Fruit fly (Drosophila melanogaster) whole organism, embryonic: ENCODE results near the gene CG8516.

Source experiments
- Bgb ChIP-seq: fragments of 200-800 bp; sonication (Bioruptor generic); IDR thresholded peaks from 2 replicates; pipeline ENCODE4 v1.3.6; 2022; ENCODE audit warnings: missing biosample characterization, missing genetic modification characterization; ENCODE audit not compliant: partially characterized antibody
- CG10431 ChIP-seq: fragments of 200-800 bp; sonication (Bioruptor generic); optimal IDR thresholded peaks from 3 replicates; lab custom pipeline; 2018; ENCODE audit warnings: missing biosample characterization, mild to moderate bottlenecking, missing genetic modification characterization
- CG10654 ChIP-seq: fragments of 200-800 bp; sonication (Bioruptor generic); optimal IDR thresholded peaks from 2 replicates; lab custom pipeline; 2016; ENCODE audit warnings: missing biosample characterization, missing genetic modification characterization
- CG10979 ChIP-seq: fragments of 200-800 bp; sonication (Bioruptor generic); optimal IDR thresholded peaks from 2 replicates; lab custom pipeline; 2018; ENCODE audit warnings: missing biosample characterization, mild to moderate bottlenecking, missing genetic modification characterization, moderate library complexity
- CG11085 ChIP-seq: fragments of 200-800 bp; sonication (Bioruptor generic); IDR thresholded peaks from 2 replicates; pipeline ENCODE4 v1.3.6; 2022; ENCODE audit warnings: missing biosample characterization, missing genetic modification characterization
- CG14710 ChIP-seq: fragments of 200-800 bp; sonication (Bioruptor generic); optimal IDR thresholded peaks from 3 replicates; lab custom pipeline; 2019; ENCODE audit warnings: missing biosample characterization, mild to moderate bottlenecking, missing genetic modification characterization, moderate library complexity
- CG15601 ChIP-seq: fragments of 200-800 bp; sonication (Bioruptor generic); optimal IDR thresholded peaks from 3 replicates; lab custom pipeline; 2019; ENCODE audit warnings: missing biosample characterization, mild to moderate bottlenecking, missing genetic modification characterization, moderate library complexity
- CG1602 ChIP-seq: fragments of 200-800 bp; sonication (Bioruptor generic); optimal IDR thresholded peaks from 3 replicates; lab custom pipeline; 2016; ENCODE audit warnings: missing biosample characterization, missing genetic modification characterization
- CG17361 ChIP-seq: fragments of 200-800 bp; sonication (Bioruptor generic); IDR thresholded peaks from 3 replicates; pipeline ENCODE4 v1.3.6; 2022; ENCODE audit warnings: missing biosample characterization, missing genetic modification characterization
- CG18011 ChIP-seq: fragments of 200-800 bp; sonication (Bioruptor generic); optimal IDR thresholded peaks from 2 replicates; lab custom pipeline; 2017; ENCODE audit warnings: missing biosample characterization, missing genetic modification characterization, mild to moderate bottlenecking, moderate library complexity, missing genotype
- CG2202 ChIP-seq: fragments of 200-800 bp; sonication (Bioruptor generic); optimal IDR thresholded peaks from 2 replicates; lab custom pipeline; 2018; ENCODE audit warnings: missing biosample characterization, mild to moderate bottlenecking, missing genetic modification characterization
- CG30020 ChIP-seq: fragments of 200-800 bp; optimal IDR thresholded peaks from 2 replicates; lab custom pipeline; 2019; ENCODE audit warnings: missing biosample characterization, mild to moderate bottlenecking, missing genetic modification characterization, moderate library complexity
- CG32767 ChIP-seq: fragments of 200-800 bp; sonication (Bioruptor generic); IDR thresholded peaks from 2 replicates; pipeline ENCODE4 v1.3.6; 2022; ENCODE audit warnings: missing biosample characterization, missing genetic modification characterization
- CG34422 ChIP-seq: fragments of 200-800 bp; sonication (Bioruptor generic); IDR thresholded peaks from 3 replicates; pipeline ENCODE4 v1.3.6; 2022; ENCODE audit warnings: missing biosample characterization, missing genetic modification characterization
- CG6175 ChIP-seq: fragments of 200-800 bp; sonication (Bioruptor generic); IDR thresholded peaks from 3 replicates; pipeline ENCODE4 v1.3.6; 2022; ENCODE audit warnings: missing biosample characterization, missing genetic modification characterization
- CG6254 ChIP-seq: fragments of 200-800 bp; sonication (Bioruptor generic); optimal IDR thresholded peaks from 3 replicates; lab custom pipeline; 2017; ENCODE audit warnings: mild to moderate bottlenecking, missing biosample characterization, missing genetic modification reagents, missing genetic modification characterization
- CG7357 ChIP-seq: fragments of 200-800 bp; sonication (Bioruptor generic); IDR thresholded peaks from 3 replicates; pipeline ENCODE4 v1.3.6; 2022; ENCODE audit warnings: missing biosample characterization, missing genetic modification characterization
- CG7556 ChIP-seq: fragments of 200-800 bp; sonication (Bioruptor generic); optimal IDR thresholded peaks from 2 replicates; lab custom pipeline; 2017; ENCODE audit warnings: missing biosample characterization, mild to moderate bottlenecking, missing genetic modification characterization
- CHES-1-like ChIP-seq: fragments of 200-800 bp; sonication (Bioruptor generic); optimal IDR thresholded peaks from 2 replicates; lab custom pipeline; 2016; ENCODE audit warnings: missing biosample characterization, missing genetic modification characterization
- Dek ChIP-seq: fragments of 200-800 bp; sonication (Bioruptor generic); optimal IDR thresholded peaks from 3 replicates; lab custom pipeline; 2019; ENCODE audit warnings: missing biosample characterization, mild to moderate bottlenecking, missing genetic modification characterization, moderate library complexity
- Dfd ChIP-seq, 2 experiments: fragments of >200 bp; optimal IDR thresholded peaks; 2 replicates each; lab custom pipeline; 2017; ENCODE audit warnings: missing biosample characterization in 2 of 2, missing genetic modification characterization in 2 of 2
- Ets65A ChIP-seq: fragments of 200-800 bp; sonication (Bioruptor generic); peaks from one replicate; lab custom pipeline; 2016; ENCODE audit warnings: missing biosample characterization, missing genetic modification characterization
- HHEX ChIP-seq: fragments of 200-800 bp; sonication (Bioruptor generic); optimal IDR thresholded peaks from 3 replicates; lab custom pipeline; 2017; ENCODE audit warnings: missing biosample characterization, mild to moderate bottlenecking, missing genetic modification characterization, missing genetic modification reagents
- HmgD ChIP-seq: fragments of 200-800 bp; sonication (Bioruptor generic); optimal IDR thresholded peaks from 3 replicates; lab custom pipeline; 2016; ENCODE audit warnings: missing biosample characterization, missing genetic modification characterization
- Hr39 ChIP-seq: fragments of >200 bp; optimal IDR thresholded peaks from 2 replicates; lab custom pipeline; 2017
- NC2β ChIP-seq: fragments of 200-800 bp; sonication (Bioruptor generic); optimal IDR thresholded peaks from 2 replicates; lab custom pipeline; 2016; ENCODE audit warnings: missing biosample characterization, missing genetic modification characterization
- PHDP ChIP-seq: fragments of 200-800 bp; sonication (Bioruptor generic); optimal IDR thresholded peaks from 3 replicates; lab custom pipeline; 2018; ENCODE audit warnings: missing biosample characterization, mild to moderate bottlenecking, missing genetic modification characterization, moderate library complexity
- Pdp1 ChIP-seq, 2 experiments: fragments of 200-800 bp; sonication (Bioruptor generic); optimal IDR thresholded peaks; 3 replicates each; lab custom pipeline; 2016; ENCODE audit warnings: missing biosample characterization in 2 of 2, missing genetic modification characterization in 2 of 2, mild to moderate bottlenecking in 1 of 2, moderate library complexity in 1 of 2
- Stat92E ChIP-seq, 3 experiments: fragments of >200 bp in 2 of 3; fragments of 200-800 bp in 1 of 3; sonication (Bioruptor generic) in 1 of 3; optimal IDR thresholded peaks; 2 replicates each; lab custom pipeline; 2017 to 2019; ENCODE audit warnings: missing biosample characterization in 3 of 3, missing genetic modification characterization in 3 of 3, mild to moderate bottlenecking in 1 of 3, moderate library complexity in 1 of 3
- Vsx1 ChIP-seq: fragments of 200-800 bp; sonication (Bioruptor generic); optimal IDR thresholded peaks from 2 replicates; lab custom pipeline; 2017; ENCODE audit warnings: missing biosample characterization, mild to moderate bottlenecking, missing genetic modification characterization, missing genetic modification reagents
- YL-1 ChIP-seq: fragments of 200-800 bp; sonication (Bioruptor generic); optimal IDR thresholded peaks from 3 replicates; lab custom pipeline; 2017; ENCODE audit warnings: missing biosample characterization, mild to moderate bottlenecking, missing genetic modification characterization
- al ChIP-seq: fragments of 200-800 bp; sonication (Bioruptor generic); IDR thresholded peaks from 2 replicates; pipeline ENCODE4 v1.3.6; 2022; ENCODE audit warnings: missing biosample characterization, missing genetic modification characterization
- cad ChIP-seq: fragments of >200 bp; optimal IDR thresholded peaks from 2 replicates; lab custom pipeline; 2017; ENCODE audit warnings: missing biosample characterization, missing genetic modification characterization
- cg ChIP-seq: fragments of 200-800 bp; sonication (Bioruptor generic); optimal IDR thresholded peaks from 3 replicates; lab custom pipeline; 2019; ENCODE audit warnings: missing biosample characterization, mild to moderate bottlenecking, missing genetic modification characterization, moderate library complexity
- chinmo ChIP-seq: fragments of 200-800 bp; sonication (Bioruptor generic); IDR thresholded peaks from 4 replicates; pipeline ENCODE4 v1.3.6; 2022; ENCODE audit warnings: missing biosample characterization, missing genetic modification characterization; ENCODE audit not compliant: partially characterized antibody
- emc ChIP-seq: fragments of 200-800 bp; sonication (Bioruptor generic); optimal IDR thresholded peaks from 2 replicates; lab custom pipeline; 2016; ENCODE audit warnings: missing biosample characterization, missing genetic modification characterization
- exex ChIP-seq: fragments of 200-800 bp; sonication (Bioruptor generic); optimal IDR thresholded peaks from 4 replicates; lab custom pipeline; 2018; ENCODE audit warnings: missing biosample characterization, mild to moderate bottlenecking, missing genetic modification characterization, moderate library complexity
- phol ChIP-seq: fragments of 200-800 bp; sonication (Bioruptor generic); optimal IDR thresholded peaks from 3 replicates; lab custom pipeline; 2018; ENCODE audit warnings: missing biosample characterization, mild to moderate bottlenecking, missing genetic modification characterization, moderate library complexity
- run ChIP-seq: fragments of 200-800 bp; sonication (Bioruptor generic); optimal IDR thresholded peaks from 3 replicates; lab custom pipeline; 2018; ENCODE audit warnings: missing biosample characterization, mild to moderate bottlenecking, missing genetic modification characterization
- sc ChIP-seq, 3 experiments: fragments of >200 bp in 2 of 3; fragments of 200-800 bp in 1 of 3; sonication (Bioruptor generic) in 1 of 3; optimal IDR thresholded peaks; 2 replicates in 2 of 3; 3 replicates in 1 of 3; lab custom pipeline; 2017; ENCODE audit warnings: mild to moderate bottlenecking in 1 of 3, missing biosample characterization in 1 of 3, missing genetic modification characterization in 1 of 3, missing genetic modification reagents in 1 of 3
- sd ChIP-seq: fragments of 200-800 bp; sonication (Bioruptor generic); optimal IDR thresholded peaks from 3 replicates; lab custom pipeline; 2018; ENCODE audit warnings: missing biosample characterization, mild to moderate bottlenecking, missing genetic modification characterization, moderate library complexity
- slbo ChIP-seq: fragments of 200-800 bp; sonication (Bioruptor generic); IDR thresholded peaks from 2 replicates; pipeline ENCODE4 v1.3.6; 2022; ENCODE audit warnings: missing biosample characterization, missing genetic modification characterization
- so ChIP-seq: fragments of 200-800 bp; sonication (Bioruptor generic); IDR thresholded peaks from 3 replicates; pipeline ENCODE4 v1.3.6; 2022; ENCODE audit warnings: missing biosample characterization, missing genetic modification characterization
- vfl ChIP-seq: fragments of 200-800 bp; sonication (Bioruptor generic); optimal IDR thresholded peaks from 2 replicates; lab custom pipeline; 2016; ENCODE audit warnings: missing biosample characterization, missing genetic modification characterization
- wor ChIP-seq: fragments of 200-800 bp; sonication (Bioruptor generic); IDR thresholded peaks from 2 replicates; pipeline ENCODE4 v1.3.6; 2022; ENCODE audit warnings: missing biosample characterization, missing genetic modification characterization

CG8516 gene

dm6 chr3R:9793018-9793417 is at the start of gene CG8516 (continued):
- TF ChIP-seq Dfd (GFP tag; optimal IDR thresholded peaks at IDR 0.05; lab: Kevin White, UChicago) = no peak
- TF ChIP-seq CG10979 (tag; lab: Kevin White, UChicago) = no peak
- TF ChIP-seq HmgD = no peak
- no peak for TF ChIP-seq CG7357
- TF ChIP-seq Dek (tag; lab: Kevin White, UChicago) = peak; percentile 30
- peak; percentile 6 for TF ChIP-seq PHDP (tag; lab: Kevin White, UChicago)
- TF ChIP-seq slbo (GFP tag; lab: Robert Waterston, UW) = no peak
- TF ChIP-seq HHEX (GFP tag; lab: Kevin White, UChicago) = no peak
- no peak for TF ChIP-seq cg
- TF ChIP-seq al (GFP tag; lab: Robert Waterston, UW) = no peak
- TF ChIP-seq CG7556 (GFP tag; lab: Kevin White, UChicago) = no peak
- TF ChIP-seq run = no peak
- no peak for TF ChIP-seq Hr39 (lab: Kevin White, UChicago)
- no peak for TF ChIP-seq wor
- 0 out of 3 replicates have a peak, but pooled peaks have one; percentile 15 for TF ChIP-seq CG17361
- TF ChIP-seq YL-1 (GFP tag; lab: Kevin White, UChicago) = peak; percentile 77
- no peak for TF ChIP-seq emc (GFP tag; lab: Kevin White, UChicago)
- TF ChIP-seq vfl (GFP tag; lab: Kevin White, UChicago) = no peak
- TF ChIP-seq, all 482 proteins: peak for 72

- TF ChIP-seq CG34422 (0 out of 3 replicates have a peak, but pooled peaks have one; percentile 33), Ets65A (peak; percentile 55), CG11085 (GFP tag; lab: Robert Waterston, UW) (no peak)
Observed at dm6 chr3R:9743995-9744394, 49.1 kb upstream of the CG8516 start.

- no peak for TF ChIP-seq CG2202 (tag; lab: Kevin White, UChicago)
- TF ChIP-seq sc (optimal IDR thresholded peaks at IDR 0.05; lab: Kevin White, UChicago) = no peak
- TF ChIP-seq sc (GFP tag; optimal IDR thresholded peaks at IDR 0.05; lab: Kevin White, UChicago) = no peak
- peak; percentile 53 for TF ChIP-seq cad
- 0 out of 4 replicates have a peak, but pooled peaks have one; percentile 5 for TF ChIP-seq chinmo (GFP tag; lab: Robert Waterston, UW)
- no peak for TF ChIP-seq Ets65A
- peak; percentile 1 for TF ChIP-seq sd (tag; lab: Kevin White, UChicago)
Observed at dm6 chr3R:9745442-9745841, 47.7 kb upstream of the CG8516 start.

dm6 chr3R:9746267-9746666 is 46.8 kb upstream of the CG8516 start, which contains the start of gene CG34409:
CG34409 (minus strand) TSS chr3R:9746367.
- TF ChIP-seq Vsx1 (GFP tag; lab: Kevin White, UChicago) = no peak
- TF ChIP-seq CG1602 (GFP tag; lab: Kevin White, UChicago) = no peak
- peak in 1 of 2 experiments; percentile 40 for TF ChIP-seq Pdp1 (GFP tag; optimal IDR thresholded peaks at IDR 0.05; lab: Kevin White, UChicago)
- TF ChIP-seq CG30020 (tag; lab: Kevin White, UChicago) = no peak
- TF ChIP-seq CG32767 = no peak
- no peak for TF ChIP-seq so
- TF ChIP-seq CG10654 (GFP tag; lab: Kevin White, UChicago) = no peak
- TF ChIP-seq exex (tag; lab: Kevin White, UChicago) = no peak

dm6 chr3R:9747272-9747874 is 45.7 kb upstream of the CG8516 start, which contains the start of gene CG12948:
CG12948 (minus strand) TSS chr3R:9747744.
- TF ChIP-seq CG15601 (tag; lab: Kevin White, UChicago) (no peak), NC2β (no peak), Bgb (GFP tag; lab: Robert Waterston, UW) (peak; percentile 78), CG14710 (tag; lab: Kevin White, UChicago) (peak; percentile 48), CHES-1-like (GFP tag; lab: Kevin White, UChicago) (peak; percentile 11), HmgD (peak; percentile 21), CG6254 (no peak), CG6175 (GFP tag; lab: Robert Waterston, UW) (no peak), Stat92E (GFP tag; optimal IDR thresholded peaks at IDR 0.05; lab: Kevin White, UChicago) (no peak), CG10431 (GFP tag; lab: Kevin White, UChicago) (no peak), CG18011 (GFP tag; lab: Kevin White, UChicago) (peak; percentile 23), phol (tag; lab: Kevin White, UChicago) (peak; percentile 45)
